Fruit fly (Drosophila melanogaster) whole organism, embryonic: ENCODE measurements around the gene CG13096.

Experiments
- Bteb2 ChIP-seq: fragments of 200-800 bp; sonication (Bioruptor generic); optimal IDR thresholded peaks from 2 replicates; lab custom pipeline; 2016; ENCODE audit warnings: missing biosample characterization, missing genetic modification characterization
- C15 ChIP-seq: fragments of 200-800 bp; sonication (Bioruptor generic); IDR thresholded peaks from 3 replicates; pipeline ENCODE4 v1.3.6; 2022; ENCODE audit warnings: missing biosample characterization, missing genetic modification characterization
- CG10267 ChIP-seq: fragments of 200-800 bp; sonication (Bioruptor generic); optimal IDR thresholded peaks from 2 replicates; lab custom pipeline; 2018; ENCODE audit warnings: missing biosample characterization, mild to moderate bottlenecking, missing genetic modification characterization, moderate library complexity
- CG10654 ChIP-seq: fragments of 200-800 bp; sonication (Bioruptor generic); optimal IDR thresholded peaks from 2 replicates; lab custom pipeline; 2016; ENCODE audit warnings: missing biosample characterization, missing genetic modification characterization
- CG12236 ChIP-seq: fragments of 200-800 bp; sonication (Bioruptor generic); optimal IDR thresholded peaks from 2 replicates; lab custom pipeline; 2016; ENCODE audit warnings: missing biosample characterization, missing genetic modification characterization
- CG12744 ChIP-seq: fragments of 200-800 bp; sonication (Bioruptor generic); optimal IDR thresholded peaks from 2 replicates; lab custom pipeline; 2016; ENCODE audit warnings: missing biosample characterization, missing genetic modification characterization
- CG12769 ChIP-seq: fragments of 200-800 bp; sonication (Bioruptor generic); optimal IDR thresholded peaks from 2 replicates; lab custom pipeline; 2019; ENCODE audit warnings: missing biosample characterization, mild to moderate bottlenecking, missing genetic modification characterization, moderate library complexity
- CG13624 ChIP-seq: fragments of 200-800 bp; sonication (Bioruptor generic); optimal IDR thresholded peaks from 2 replicates; lab custom pipeline; 2016; ENCODE audit warnings: missing biosample characterization, missing genetic modification characterization
- CG15601 ChIP-seq: fragments of 200-800 bp; sonication (Bioruptor generic); optimal IDR thresholded peaks from 3 replicates; lab custom pipeline; 2019; ENCODE audit warnings: missing biosample characterization, mild to moderate bottlenecking, missing genetic modification characterization, moderate library complexity
- CG16815 ChIP-seq: fragments of 200-800 bp; sonication (Bioruptor generic); optimal IDR thresholded peaks from 3 replicates; lab custom pipeline; 2017; ENCODE audit warnings: missing biosample characterization, mild to moderate bottlenecking, missing genetic modification characterization
- CG18262 ChIP-seq: fragments of 200-800 bp; optimal IDR thresholded peaks from 3 replicates; lab custom pipeline; 2019; ENCODE audit warnings: missing biosample characterization, mild to moderate bottlenecking, missing genetic modification characterization, moderate library complexity
- CG2129 ChIP-seq: fragments of 200-800 bp; sonication (Bioruptor generic); IDR thresholded peaks from 2 replicates; pipeline ENCODE4 v1.3.6; 2022; ENCODE audit warnings: missing biosample characterization, missing genetic modification characterization; ENCODE audit not compliant: partially characterized antibody
- CG2889 ChIP-seq: fragments of 200-800 bp; sonication (Bioruptor generic); IDR thresholded peaks from 3 replicates; pipeline ENCODE4 v1.3.6; 2022; ENCODE audit warnings: missing biosample characterization, missing genetic modification characterization
- CG3163 ChIP-seq: fragments of 200-800 bp; sonication (Bioruptor generic); optimal IDR thresholded peaks from 3 replicates; lab custom pipeline; 2016; ENCODE audit warnings: missing biosample characterization, missing genetic modification characterization
- CG32772 ChIP-seq: fragments of 200-800 bp; sonication (Bioruptor generic); IDR thresholded peaks from 2 replicates; pipeline ENCODE4 v1.3.6; 2022; ENCODE audit warnings: missing biosample characterization, missing genetic modification characterization
- CG3281 ChIP-seq: fragments of 200-800 bp; sonication (Bioruptor generic); optimal IDR thresholded peaks from 3 replicates; lab custom pipeline; 2017; ENCODE audit warnings: missing biosample characterization, mild to moderate bottlenecking, missing genetic modification characterization
- CG33557 ChIP-seq: fragments of 200-800 bp; sonication (Bioruptor generic); optimal IDR thresholded peaks from 2 replicates; lab custom pipeline; 2019; ENCODE audit warnings: missing biosample characterization, mild to moderate bottlenecking, missing genetic modification characterization, moderate library complexity
- CG3726 ChIP-seq: fragments of 200-800 bp; sonication (Bioruptor generic); IDR thresholded peaks from 3 replicates; pipeline ENCODE4, ENCODE4 v1.3.6; 2022; ENCODE audit warnings: missing biosample characterization, missing genetic modification characterization
- CG42726 ChIP-seq: fragments of 200-800 bp; sonication (Bioruptor generic); IDR thresholded peaks from 2 replicates; pipeline ENCODE4 v1.3.6; 2022; ENCODE audit warnings: missing biosample characterization, missing genetic modification characterization; ENCODE audit not compliant: partially characterized antibody
- CG4282 ChIP-seq: fragments of 200-800 bp; sonication (Bioruptor generic); optimal IDR thresholded peaks from 2 replicates; lab custom pipeline; 2016; ENCODE audit warnings: missing biosample characterization, missing genetic modification characterization
- CG4707 ChIP-seq: fragments of 200-800 bp; sonication (Bioruptor generic); optimal IDR thresholded peaks from 2 replicates; lab custom pipeline; 2018; ENCODE audit warnings: missing biosample characterization, mild to moderate bottlenecking, missing genetic modification characterization, moderate library complexity
- CG6689 ChIP-seq: fragments of 200-800 bp; sonication (Bioruptor generic); IDR thresholded peaks from 2 replicates; pipeline ENCODE4 v1.3.6; 2022; ENCODE audit warnings: missing biosample characterization, missing genetic modification characterization
- CG7745 ChIP-seq: fragments of 200-800 bp; sonication (Bioruptor generic); optimal IDR thresholded peaks from 2 replicates; lab custom pipeline; 2018; ENCODE audit warnings: missing biosample characterization, mild to moderate bottlenecking, missing genetic modification characterization, moderate library complexity
- CG8924 ChIP-seq: fragments of 200-800 bp; optimal IDR thresholded peaks from 3 replicates; lab custom pipeline; 2019; ENCODE audit warnings: missing biosample characterization, mild to moderate bottlenecking, missing genetic modification characterization, moderate library complexity
- Deaf1 ChIP-seq: fragments of 200-800 bp; optimal IDR thresholded peaks from 3 replicates; lab custom pipeline; 2019; ENCODE audit warnings: missing biosample characterization, mild to moderate bottlenecking, missing genetic modification characterization, moderate library complexity
- Ets97D ChIP-seq: fragments of 200-800 bp; sonication (Bioruptor generic); optimal IDR thresholded peaks from 3 replicates; lab custom pipeline; 2016; ENCODE audit warnings: missing biosample characterization, missing genetic modification characterization
- H15 ChIP-seq: fragments of 200-800 bp; sonication (Bioruptor generic); IDR thresholded peaks from 3 replicates; pipeline ENCODE4 v1.3.6; 2022; ENCODE audit warnings: missing biosample characterization, missing genetic modification characterization
- HLH54F ChIP-seq: fragments of 200-800 bp; sonication (Bioruptor generic); optimal IDR thresholded peaks from 3 replicates; lab custom pipeline; 2016; ENCODE audit warnings: missing biosample characterization, missing genetic modification characterization
- Hr51 ChIP-seq, 2 experiments: fragments of 200-800 bp; sonication (Bioruptor generic); optimal IDR thresholded peaks; 2 replicates in 1 of 2; 3 replicates in 1 of 2; lab custom pipeline; 2016 to 2018; ENCODE audit warnings: missing biosample characterization in 2 of 2, missing genetic modification characterization in 2 of 2, mild to moderate bottlenecking in 1 of 2, moderate library complexity in 1 of 2
- NC2β ChIP-seq: fragments of 200-800 bp; sonication (Bioruptor generic); optimal IDR thresholded peaks from 2 replicates; lab custom pipeline; 2016; ENCODE audit warnings: missing biosample characterization, missing genetic modification characterization
- Nf-YB ChIP-seq: fragments of 200-800 bp; sonication (Bioruptor generic); optimal IDR thresholded peaks from 3 replicates; lab custom pipeline; 2019; ENCODE audit warnings: missing biosample characterization, mild to moderate bottlenecking, missing genetic modification characterization, moderate library complexity
- Oaz ChIP-seq: fragments of 200-800 bp; sonication (Bioruptor generic); IDR thresholded peaks from 2 replicates; pipeline ENCODE4 v1.3.6; 2022; ENCODE audit warnings: missing biosample characterization, missing genetic modification characterization
- Oli ChIP-seq: fragments of 200-800 bp; sonication (Bioruptor generic); optimal IDR thresholded peaks from 2 replicates; lab custom pipeline; 2018; ENCODE audit warnings: missing biosample characterization, mild to moderate bottlenecking, missing genetic modification characterization, moderate library complexity
- Ptx1 ChIP-seq: fragments of 200-800 bp; sonication (Bioruptor generic); IDR thresholded peaks from 2 replicates; pipeline ENCODE4 v1.3.6; 2022; ENCODE audit warnings: missing biosample characterization, missing genetic modification characterization
- Sry-β ChIP-seq: fragments of 200-800 bp; sonication (Bioruptor generic); optimal IDR thresholded peaks from 2 replicates; lab custom pipeline; 2018; ENCODE audit warnings: missing biosample characterization, mild to moderate bottlenecking, missing genetic modification characterization, moderate library complexity
- al ChIP-seq: fragments of 200-800 bp; sonication (Bioruptor generic); IDR thresholded peaks from 2 replicates; pipeline ENCODE4 v1.3.6; 2022; ENCODE audit warnings: missing biosample characterization, missing genetic modification characterization
- aop ChIP-seq: fragments of 200-800 bp; sonication (Bioruptor generic); IDR thresholded peaks from 2 replicates; pipeline ENCODE4 v1.3.6; 2022; ENCODE audit warnings: missing biosample characterization, missing genetic modification characterization
- bbx ChIP-seq: fragments of 200-800 bp; sonication (Bioruptor generic); IDR thresholded peaks from 2 replicates; pipeline ENCODE4 v1.3.6; 2022; ENCODE audit warnings: missing biosample characterization, missing genetic modification characterization; ENCODE audit not compliant: partially characterized antibody
- br ChIP-seq: fragments of >200 bp; optimal IDR thresholded peaks from 2 replicates; lab custom pipeline; 2017
- crol ChIP-seq: fragments of 200-800 bp; sonication (Bioruptor generic); IDR thresholded peaks from 2 replicates; pipeline ENCODE4 v1.3.6; 2022; ENCODE audit warnings: missing biosample characterization, missing genetic modification characterization
- dmrt99B ChIP-seq: fragments of 200-800 bp; sonication (Bioruptor generic); optimal IDR thresholded peaks from 2 replicates; lab custom pipeline; 2018; ENCODE audit warnings: missing biosample characterization, mild to moderate bottlenecking, missing genetic modification characterization, moderate library complexity
- fd3F ChIP-seq: fragments of 200-800 bp; sonication (Bioruptor generic); optimal IDR thresholded peaks from 2 replicates; lab custom pipeline; 2018; ENCODE audit warnings: missing biosample characterization, mild to moderate bottlenecking, missing genetic modification characterization, moderate library complexity
- grau ChIP-seq: fragments of 200-800 bp; optimal IDR thresholded peaks from 3 replicates; lab custom pipeline; 2019; ENCODE audit warnings: missing biosample characterization, mild to moderate bottlenecking, missing genetic modification characterization, moderate library complexity
- hbn ChIP-seq: fragments of 200-800 bp; sonication (Bioruptor generic); IDR thresholded peaks from 2 replicates; pipeline ENCODE4 v1.3.6; 2022; ENCODE audit warnings: missing biosample characterization, missing genetic modification characterization; ENCODE audit not compliant: partially characterized antibody
- insv ChIP-seq, 2 experiments: fragments of 200-800 bp; sonication (Bioruptor generic); optimal IDR thresholded peaks; 3 replicates each; lab custom pipeline; 2016 to 2018; ENCODE audit warnings: missing biosample characterization in 2 of 2, missing genetic modification characterization in 2 of 2
- pnt ChIP-seq: fragments of 200-800 bp; sonication (Bioruptor generic); optimal IDR thresholded peaks from 3 replicates; lab custom pipeline; 2016; ENCODE audit warnings: missing biosample characterization, missing genetic modification characterization
- ranshi ChIP-seq: fragments of 200-800 bp; sonication (Bioruptor generic); IDR thresholded peaks from 2 replicates; pipeline ENCODE4 v1.3.6; 2022; ENCODE audit warnings: missing biosample characterization, missing genetic modification characterization
- ro ChIP-seq: fragments of 200-800 bp; sonication (Bioruptor generic); IDR thresholded peaks from 2 replicates; pipeline ENCODE4 v1.3.6; 2022; ENCODE audit warnings: missing biosample characterization, missing genetic modification characterization
- sug ChIP-seq: fragments of 200-800 bp; optimal IDR thresholded peaks from 2 replicates; lab custom pipeline; 2019; ENCODE audit warnings: missing biosample characterization, mild to moderate bottlenecking, missing genetic modification characterization, moderate library complexity
- tup ChIP-seq: fragments of 200-800 bp; sonication (Bioruptor generic); optimal IDR thresholded peaks from 2 replicates; lab custom pipeline; 2016; ENCODE audit warnings: missing biosample characterization, mild to moderate bottlenecking, missing genetic modification characterization, moderate library complexity

CG13096 gene

dm6 chr2L:8485562-8485961, 26.1 kb downstream of the CG13096 start (continued):
- TF ChIP-seq CG8924 (tag; lab: Kevin White, UChicago) (no peak), CG2889 (no peak), sug (peak; percentile 1), CG10654 (no peak), Hr51 (GFP tag; optimal IDR thresholded peaks at IDR 0.05; lab: Kevin White, UChicago) (no peak), HLH54F (no peak), Oli (no peak), insv (GFP tag; optimal IDR thresholded peaks at IDR 0.05; lab: Kevin White, UChicago) (no peak), CG3726 (no peak), CG12236 (GFP tag; lab: Kevin White, UChicago) (no peak), CG12744 (no peak), C15 (GFP tag; lab: Robert Waterston, UW) (no peak), Nf-YB (GFP tag; lab: Kevin White, UChicago) (no peak), bbx (GFP tag; lab: Robert Waterston, UW) (peak; percentile 76), ranshi (GFP tag; lab: Robert Waterston, UW) (no peak), ro (GFP tag; lab: Robert Waterston, UW) (no peak), CG6689 (GFP tag; lab: Robert Waterston, UW) (no peak), grau (tag; lab: Kevin White, UChicago) (no peak), CG3163 (GFP tag; lab: Kevin White, UChicago) (no peak), Oaz (GFP tag; lab: Robert Waterston, UW) (no peak), Deaf1 (tag; lab: Kevin White, UChicago) (no peak)

- no peak for TF ChIP-seq al (GFP tag; lab: Robert Waterston, UW)
- no peak for TF ChIP-seq CG7745 (tag; lab: Kevin White, UChicago)
- no peak for TF ChIP-seq H15 (GFP tag; lab: Robert Waterston, UW)
- TF ChIP-seq CG3281 (GFP tag; lab: Kevin White, UChicago) = no peak
- TF ChIP-seq CG10267 = no peak
- no peak for TF ChIP-seq NC2β (GFP tag; lab: Kevin White, UChicago)
- no peak for TF ChIP-seq Oaz (GFP tag; lab: Robert Waterston, UW)
- no peak for TF ChIP-seq crol (GFP tag; lab: Robert Waterston, UW)
- TF ChIP-seq pnt = no peak
- TF ChIP-seq sug = no peak
- TF ChIP-seq CG18262 (tag; lab: Kevin White, UChicago) = no peak
- no peak for TF ChIP-seq dmrt99B (tag; lab: Kevin White, UChicago)
- TF ChIP-seq CG2129 (GFP tag; lab: Robert Waterston, UW) = no peak
- TF ChIP-seq br (lab: Kevin White, UChicago) = no peak
- TF ChIP-seq CG33557 (GFP tag; lab: Kevin White, UChicago) = no peak
- no peak for TF ChIP-seq CG15601 (tag; lab: Kevin White, UChicago)
- no peak for TF ChIP-seq aop (GFP tag; lab: Robert Waterston, UW)
- no peak for TF ChIP-seq CG32772
- TF ChIP-seq CG13624 = no peak
- no peak for TF ChIP-seq CG8924 (tag; lab: Kevin White, UChicago)
- peak; percentile 41 for TF ChIP-seq CG42726 (GFP tag; lab: Robert Waterston, UW)
- no peak for TF ChIP-seq CG4707 (GFP tag; lab: Kevin White, UChicago)
- no peak for TF ChIP-seq CG4282 (GFP tag; lab: Kevin White, UChicago)
- TF ChIP-seq CG12769 (tag; lab: Kevin White, UChicago) = no peak
- TF ChIP-seq hbn (GFP tag; lab: Robert Waterston, UW) = no peak
- TF ChIP-seq Sry-β = no peak
- no peak for TF ChIP-seq Bteb2
- no peak for TF ChIP-seq Ptx1 (GFP tag; lab: Robert Waterston, UW)
- no peak for TF ChIP-seq Ets97D
- no peak for TF ChIP-seq tup (GFP tag; lab: Kevin White, UChicago)
- TF ChIP-seq CG16815 = no peak
- no peak for TF ChIP-seq fd3F
Measured at dm6 chr2L:8481623-8482424, 29.8 kb downstream of the CG13096 start, which contains the start of gene CG43796. TSS of gene CG43796 (plus strand) at chr2L:8482374.
